Fruit fly (Drosophila melanogaster): ENCODE data around the gene CG2924.

CG2924 gene

DNA sequence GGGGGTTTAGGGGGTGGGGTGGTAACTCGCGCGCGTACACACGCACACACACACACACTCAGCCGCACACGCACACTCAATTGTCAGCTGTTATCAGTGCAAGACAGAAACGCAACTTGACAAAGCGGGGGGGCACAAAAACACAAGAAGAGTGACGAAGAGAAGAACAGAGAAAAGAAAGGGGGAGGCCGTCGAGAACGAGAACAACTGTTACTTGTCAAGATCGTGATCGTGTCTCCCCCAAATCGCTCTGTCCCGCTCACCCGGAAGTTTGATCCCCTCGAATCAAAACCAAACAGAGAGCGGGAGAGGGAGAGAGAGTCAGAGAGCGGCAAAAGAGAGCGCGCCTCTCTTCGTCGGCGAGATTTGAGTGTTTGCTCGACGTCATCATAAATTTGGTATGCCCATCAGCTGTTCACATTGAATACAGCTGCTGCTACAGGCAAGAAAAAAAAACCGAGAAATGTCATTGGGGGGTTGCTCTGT lies 46.8 kb upstream of the CG2924 start (continued):
- peak; percentile 92 for TF ChIP-seq sqz (GFP tag; optimal IDR thresholded peaks at IDR 0.05)
- TF ChIP-seq CG5953 (GFP tag; IDR thresholded peaks at IDR 0.05): no peak
- TF ChIP-seq Pdp1 (GFP tag; optimal IDR thresholded peaks at IDR 0.05): peak in 1 of 2 experiments; percentile 20
- TF ChIP-seq NK7.1 (GFP tag; optimal IDR thresholded peaks at IDR 0.05): no peak

- no peak for TF ChIP-seq Taf1 (GFP tag; IDR thresholded peaks at IDR 0.05)
- TF ChIP-seq Side (GFP tag; optimal IDR thresholded peaks at IDR 0.05): no peak
- no peak for TF ChIP-seq H15 (GFP tag; IDR thresholded peaks at IDR 0.05)
- peak; percentile 72; the same call in 1 of the 2 replicates for TF ChIP-seq CG11696 (GFP tag; IDR thresholded peaks at IDR 0.05)
- TF ChIP-seq nmo (GFP tag; optimal IDR thresholded peaks at IDR 0.05): no peak
- no peak for TF ChIP-seq CG11560 (tag; IDR thresholded peaks at IDR 0.05)
- TF ChIP-seq Hey (tag; optimal IDR thresholded peaks at IDR 0.05): no peak
- TF ChIP-seq Hmx (GFP tag; optimal IDR thresholded peaks at IDR 0.05): no peak
- peak; percentile 61 for TF ChIP-seq ac (GFP tag; optimal IDR thresholded peaks at IDR 0.05)
- no peak for TF ChIP-seq jumu (GFP tag; optimal IDR thresholded peaks at IDR 0.05)
- no peak for TF ChIP-seq Hr51 (GFP tag; optimal IDR thresholded peaks at IDR 0.05)
- TF ChIP-seq pros (GFP tag; optimal IDR thresholded peaks at IDR 0.05): no peak
- TF ChIP-seq Atf3 (GFP tag; optimal IDR thresholded peaks at IDR 0.05): no peak
- no peak for TF ChIP-seq usp (GFP tag; optimal IDR thresholded peaks at IDR 0.05)
- peak; percentile 32 for TF ChIP-seq cg (GFP tag; optimal IDR thresholded peaks at IDR 0.05)
- TF ChIP-seq Med (GFP tag): peak; percentile 18
- TF ChIP-seq fru (optimal IDR thresholded peaks at IDR 0.05): no peak
- no peak for TF ChIP-seq Ptx1 (GFP tag; IDR thresholded peaks at IDR 0.05)
- no peak for TF ChIP-seq CG3407 (GFP tag; optimal IDR thresholded peaks at IDR 0.05)
- no peak for TF ChIP-seq C15 (GFP tag; IDR thresholded peaks at IDR 0.05)
- no peak for TF ChIP-seq Doc3 (GFP tag; IDR thresholded peaks at IDR 0.05; ENCODE audit: partially characterized antibody)
- TF ChIP-seq CG1529 (GFP tag; optimal IDR thresholded peaks at IDR 0.05): no peak
- no peak for TF ChIP-seq Elba2 (GFP tag; optimal IDR thresholded peaks at IDR 0.05)
- no peak for TF ChIP-seq lab (GFP tag; optimal IDR thresholded peaks at IDR 0.05)
- TF ChIP-seq CG8290 (GFP tag; optimal IDR thresholded peaks at IDR 0.05): no peak
- TF ChIP-seq CG8290 (tag; optimal IDR thresholded peaks at IDR 0.05): peak in 1 of 2 experiments; percentile 22
- no peak for TF ChIP-seq zen2 (GFP tag; IDR thresholded peaks at IDR 0.05; ENCODE audit: partially characterized antibody)
- no peak for TF ChIP-seq CG6272 (GFP tag; IDR thresholded peaks at IDR 0.05)
- peak; percentile 15; the same call in 1 of the 3 replicates for TF ChIP-seq ci (GFP tag; IDR thresholded peaks at IDR 0.05)
- TF ChIP-seq crol (GFP tag; IDR thresholded peaks at IDR 0.05): peak; percentile 77
- TF ChIP-seq klu (GFP tag; IDR thresholded peaks at IDR 0.05): no peak
- no peak for TF ChIP-seq ATbp (GFP tag; optimal IDR thresholded peaks at IDR 0.05)
- no peak for TF ChIP-seq repo (GFP tag; optimal IDR thresholded peaks at IDR 0.05)
- TF ChIP-seq CG12942 (GFP tag; optimal IDR thresholded peaks at IDR 0.05): no peak
- no peak for TF ChIP-seq CG12659 (GFP tag; optimal IDR thresholded peaks at IDR 0.05)
- no peak for TF ChIP-seq CG17359 (tag; optimal IDR thresholded peaks at IDR 0.05)
- no peak for TF ChIP-seq kay (GFP tag; optimal IDR thresholded peaks at IDR 0.05)
- no peak for TF ChIP-seq insv (GFP tag; optimal IDR thresholded peaks at IDR 0.05)
- no peak for TF ChIP-seq CG3281 (GFP tag; optimal IDR thresholded peaks at IDR 0.05)
Observed at dm6 chrX:2308403-2308965, 37.9 kb upstream of the CG2924 start.

All from whole organism, embryonic.